Worm (Caenorhabditis elegans) whole organism, L4/young adult: ENCODE data around the gene col-147.

Experiments used
- W03F9.2 ChIP-seq: fragments of 150-350 bp; optimal IDR thresholded peaks from 2 replicates; lab custom pipeline; 2014; ENCODE audit warnings: missing biosample characterization, missing genetic modification characterization
- dao-5 ChIP-seq: sonication (generic microtip); optimal IDR thresholded peaks from 2 replicates; lab custom pipeline; 2016; ENCODE audit warnings: missing genotype, missing genetic modification characterization, moderate library complexity, missing compliant biosample characterization
- him-1 ChIP-seq: sonication (generic microtip); optimal IDR thresholded peaks from 2 replicates; lab custom pipeline; 2016; ENCODE audit warnings: missing genotype, missing genetic modification reagents, missing genetic modification characterization, missing compliant biosample characterization

- TF ChIP-seq him-1 (tag; lab: Kevin White, UChicago) (no peak), W03F9.2 (no peak), dao-5 (no peak)
Observed at ce11 chrV:9608256-9608655, 24.9 kb downstream of the col-147 start, which contains the start of gene dop-2.
